Fruit fly (Drosophila melanogaster) whole organism, adult: ENCODE measurements around the gene mtTFB2.

ENCODE experiments used
- CG11617 ChIP-seq: fragments of 200-800 bp; sonication (Bioruptor generic); optimal IDR thresholded peaks from 2 replicates; lab custom pipeline; 2017; ENCODE audit warnings: mild to moderate bottlenecking, missing biosample characterization, missing genetic modification reagents, missing genetic modification characterization
- CG12768 ChIP-seq: fragments of 200-800 bp; sonication (Bioruptor generic); optimal IDR thresholded peaks from 2 replicates; lab custom pipeline; 2017; ENCODE audit warnings: missing biosample characterization, missing genetic modification characterization, mild to moderate bottlenecking, moderate library complexity, missing genetic modification reagents
- CG7045 ChIP-seq: fragments of 200-800 bp; sonication (Bioruptor generic); optimal IDR thresholded peaks from 2 replicates; lab custom pipeline; 2017; ENCODE audit warnings: missing biosample characterization, mild to moderate bottlenecking, missing genetic modification characterization
- Hr96 ChIP-seq: fragments of 200-800 bp; sonication (Bioruptor generic); optimal IDR thresholded peaks from 2 replicates; lab custom pipeline; 2016; ENCODE audit warnings: missing biosample characterization, missing genetic modification characterization
- kay ChIP-seq: fragments of 200-800 bp; sonication (Bioruptor generic); peaks from one replicate; lab custom pipeline; 2016; ENCODE audit warnings: missing biosample characterization, missing genetic modification characterization, borderline replicate concordance
- tj ChIP-seq: fragments of 200-800 bp; sonication (Bioruptor generic); optimal IDR thresholded peaks from 3 replicates; lab custom pipeline; 2017; ENCODE audit warnings: missing biosample characterization, mild to moderate bottlenecking, missing genetic modification characterization, moderate library complexity

- TF ChIP-seq CG11617 (GFP tag; lab: Kevin White, UChicago) = no peak
- no peak for TF ChIP-seq CG7045 (GFP tag; lab: Kevin White, UChicago)
- no peak for TF ChIP-seq tj (GFP tag; lab: Kevin White, UChicago)
- no peak for TF ChIP-seq kay (GFP tag; lab: Kevin White, UChicago)
- TF ChIP-seq CG12768 = no peak
- no peak for TF ChIP-seq Hr96 (GFP tag; lab: Kevin White, UChicago)
Measured at dm6 chr3R:10086222-10086621, 40.8 kb downstream of the mtTFB2 start.
